Fruit fly (Drosophila melanogaster) whole organism, pupa: ENCODE measurements around the gene CG11034.

Experiments used
- CG12605 ChIP-seq: fragments of 200-800 bp; sonication (Bioruptor generic); IDR thresholded peaks from 2 replicates; pipeline ENCODE4 v1.3.6; 2022; ENCODE audit warnings: missing biosample characterization, missing genetic modification characterization
- CG13204 ChIP-seq: fragments of 200-800 bp; sonication (Bioruptor generic); optimal IDR thresholded peaks from 2 replicates; lab custom pipeline; 2018; ENCODE audit warnings: missing biosample characterization, mild to moderate bottlenecking, missing genetic modification characterization, moderate library complexity
- CG14655 ChIP-seq: fragments of 200-800 bp; sonication (Bioruptor generic); optimal IDR thresholded peaks from 3 replicates; lab custom pipeline; 2017; ENCODE audit warnings: mild to moderate bottlenecking, missing biosample characterization, missing genetic modification reagents, missing genetic modification characterization
- CG17806 ChIP-seq: fragments of 200-800 bp; sonication (Bioruptor generic); optimal IDR thresholded peaks from 2 replicates; lab custom pipeline; 2018; ENCODE audit warnings: missing biosample characterization, mild to moderate bottlenecking, missing genetic modification characterization, moderate library complexity
- CG32121 ChIP-seq: fragments of 200-800 bp; sonication (Bioruptor generic); IDR thresholded peaks from 2 replicates; pipeline ENCODE4 v1.3.6; 2022; ENCODE audit warnings: missing biosample characterization, missing genetic modification characterization
- CG34367 ChIP-seq: fragments of 200-800 bp; sonication (Bioruptor generic); optimal IDR thresholded peaks from 2 replicates; lab custom pipeline; 2018; ENCODE audit warnings: missing biosample characterization, mild to moderate bottlenecking, missing genetic modification characterization
- CG4496 ChIP-seq: fragments of 200-800 bp; sonication (Bioruptor generic); IDR thresholded peaks from 3 replicates; pipeline ENCODE4 v1.3.6; 2022; ENCODE audit warnings: missing biosample characterization, missing genetic modification characterization
- D1 ChIP-seq: fragments of 200-800 bp; sonication (Bioruptor generic); optimal IDR thresholded peaks from 2 replicates; lab custom pipeline; 2018; ENCODE audit warnings: missing biosample characterization, mild to moderate bottlenecking, missing genetic modification characterization, moderate library complexity
- EcR ChIP-seq: fragments of 200-800 bp; sonication (Bioruptor generic); optimal IDR thresholded peaks from 3 replicates; lab custom pipeline; 2019; ENCODE audit warnings: missing biosample characterization, missing genetic modification characterization, mild to moderate bottlenecking, moderate library complexity, missing genetic modification reagents
- Ets98B ChIP-seq: fragments of 200-800 bp; sonication (Bioruptor generic); IDR thresholded peaks from 2 replicates; pipeline ENCODE4 v1.3.6; 2022; ENCODE audit warnings: missing biosample characterization, missing genetic modification characterization
- Pif1A ChIP-seq: fragments of 200-800 bp; sonication (Bioruptor generic); optimal IDR thresholded peaks from 3 replicates; lab custom pipeline; 2016; ENCODE audit warnings: missing biosample characterization, missing genetic modification characterization
- Pif1B ChIP-seq: fragments of 200-800 bp; sonication (Bioruptor generic); optimal IDR thresholded peaks from 3 replicates; lab custom pipeline; 2016; ENCODE audit warnings: missing biosample characterization, missing genetic modification characterization
- Snoo ChIP-seq: fragments of 200-800 bp; sonication (Bioruptor generic); optimal IDR thresholded peaks from 3 replicates; lab custom pipeline; 2017; ENCODE audit warnings: missing biosample characterization, mild to moderate bottlenecking, missing genetic modification characterization, inconsistent platforms
- fd96Ca ChIP-seq: fragments of 200-800 bp; sonication (Bioruptor generic); IDR thresholded peaks from 3 replicates; pipeline ENCODE4 v1.3.6; 2022; ENCODE audit warnings: missing biosample characterization, missing genetic modification characterization
- gl ChIP-seq: fragments of 200-800 bp; sonication (Bioruptor generic); optimal IDR thresholded peaks from 2 replicates; lab custom pipeline; 2018; ENCODE audit warnings: missing biosample characterization, mild to moderate bottlenecking, missing genetic modification characterization
- rn ChIP-seq: fragments of 200-800 bp; sonication (Bioruptor generic); IDR thresholded peaks from 2 replicates; pipeline ENCODE4 v1.3.6; 2022; ENCODE audit warnings: missing biosample characterization, missing genetic modification characterization

CG11034 gene

dm6 chr2L:5856786-5857185 lies 51.6 kb downstream of the CG11034 start:
- TF ChIP-seq Pif1B (GFP tag; lab: Kevin White, UChicago) (no peak), CG34367 (tag; lab: Kevin White, UChicago) (no peak), Ets98B (GFP tag; lab: Robert Waterston, UW) (no peak), CG17806 (tag; lab: Kevin White, UChicago) (no peak), CG4496 (no peak), CG32121 (GFP tag; lab: Robert Waterston, UW) (no peak), CG12605 (GFP tag; lab: Robert Waterston, UW) (no peak), fd96Ca (GFP tag; lab: Robert Waterston, UW) (no peak), CG13204 (GFP tag; lab: Kevin White, UChicago) (no peak), rn (GFP tag; lab: Robert Waterston, UW) (no peak), CG14655 (GFP tag; lab: Kevin White, UChicago) (no peak), gl (tag; lab: Kevin White, UChicago) (no peak), EcR (no peak), Pif1A (no peak), Snoo (tag; lab: Kevin White, UChicago) (no peak), D1 (tag; lab: Kevin White, UChicago) (no peak)
